Fruit fly (Drosophila melanogaster): ENCODE results near the gene Targ1.

dm6 chr3L:21201246-21201896, 1.3 kb downstream of the Targ1 start:
- TF ChIP-seq CG8478 (optimal IDR thresholded peaks at IDR 0.05) (no peak), CTCF (optimal IDR thresholded peaks at IDR 0.05) (no peak)
